Fruit fly (Drosophila melanogaster): Measurements from ENCODE around the gene Prp6.

Prp6 gene

DNA sequence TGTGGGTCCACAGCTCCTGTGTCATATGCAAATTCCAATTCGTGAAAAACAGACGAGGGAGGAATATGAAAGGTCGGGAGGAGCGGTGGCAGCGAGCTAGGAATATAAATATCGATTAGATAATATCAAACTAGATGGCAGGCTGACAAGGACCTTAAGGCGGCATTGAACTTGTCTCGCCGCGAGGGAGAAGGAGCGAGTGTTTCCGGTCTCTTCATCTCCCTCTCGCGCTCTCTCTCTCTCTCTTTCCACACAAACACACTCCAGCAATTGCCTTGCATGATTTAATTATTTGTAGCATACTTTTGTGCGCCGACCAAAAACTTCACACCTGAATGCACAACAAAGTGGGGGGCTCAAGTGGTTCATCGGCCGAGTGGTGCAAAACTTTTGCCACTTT lies 41.8 kb downstream of the Prp6 start (continued):
- TF ChIP-seq CG1832 (GFP tag; optimal IDR thresholded peaks at IDR 0.05) (peak; percentile 70), CG10147 (GFP tag; optimal IDR thresholded peaks at IDR 0.05) (no peak), corto (GFP tag; optimal IDR thresholded peaks at IDR 0.05) (no peak), z (GFP tag; IDR thresholded peaks at IDR 0.05) (0 out of 3 replicates have a peak, but pooled peaks have one; percentile 17), Fer3 (tag; optimal IDR thresholded peaks at IDR 0.05) (no peak), pita (GFP tag; optimal IDR thresholded peaks at IDR 0.05) (no peak), CG30020 (tag; optimal IDR thresholded peaks at IDR 0.05) (no peak), Oaz (GFP tag; IDR thresholded peaks at IDR 0.05) (no peak), otp (GFP tag; IDR thresholded peaks at IDR 0.05) (0 out of 3 replicates have a peak, but pooled peaks have one; percentile 24), fd102C (GFP tag; optimal IDR thresholded peaks at IDR 0.05) (no peak), en (GFP tag; optimal IDR thresholded peaks at IDR 0.05) (no peak), Eip74EF (GFP tag; optimal IDR thresholded peaks at IDR 0.05) (no peak), gsb-n (tag; optimal IDR thresholded peaks at IDR 0.05) (no peak), CTCF (GFP tag; optimal IDR thresholded peaks at IDR 0.05) (peak; percentile 15), pan (optimal IDR thresholded peaks at IDR 0.05) (no peak), pan (GFP tag; optimal IDR thresholded peaks at IDR 0.05 in 1 of 2, IDR thresholded peaks at IDR 0.05 in 1 of 2) (peak in 1 of 2 experiments; percentile 26), ab (GFP tag; optimal IDR thresholded peaks at IDR 0.05) (no peak), CG7271 (tag; optimal IDR thresholded peaks at IDR 0.05) (no peak), Atf-2 (GFP tag; optimal IDR thresholded peaks at IDR 0.05) (no peak), Sry-δ (GFP tag; optimal IDR thresholded peaks at IDR 0.05) (no peak), Hr78 (GFP tag; optimal IDR thresholded peaks at IDR 0.05) (no peak), CG16815 (GFP tag; optimal IDR thresholded peaks at IDR 0.05) (no peak), CG1603 (tag; optimal IDR thresholded peaks at IDR 0.05) (peak; percentile 19), Jarid2 (GFP tag; optimal IDR thresholded peaks at IDR 0.05) (peak; percentile 2), sens-2 (GFP tag; IDR thresholded peaks at IDR 0.05) (no peak), wek (GFP tag; optimal IDR thresholded peaks at IDR 0.05) (no peak), ci (GFP tag; IDR thresholded peaks at IDR 0.05) (0 out of 3 replicates have a peak, but pooled peaks have one; percentile 32), CG14441 (GFP tag; IDR thresholded peaks at IDR 0.05) (no peak), CG3281 (GFP tag; optimal IDR thresholded peaks at IDR 0.05) (no peak), danr (GFP tag; IDR thresholded peaks at IDR 0.05) (no peak), luna (GFP tag; optimal IDR thresholded peaks at IDR 0.05) (no peak), wor (GFP tag; IDR thresholded peaks at IDR 0.05) (no peak), Trl (optimal IDR thresholded peaks at IDR 0.05) (peak; percentile 43 to 55), Trl (GFP tag; optimal IDR thresholded peaks at IDR 0.05) (no peak), CG7987 (GFP tag; optimal IDR thresholded peaks at IDR 0.05) (no peak)

DNA sequence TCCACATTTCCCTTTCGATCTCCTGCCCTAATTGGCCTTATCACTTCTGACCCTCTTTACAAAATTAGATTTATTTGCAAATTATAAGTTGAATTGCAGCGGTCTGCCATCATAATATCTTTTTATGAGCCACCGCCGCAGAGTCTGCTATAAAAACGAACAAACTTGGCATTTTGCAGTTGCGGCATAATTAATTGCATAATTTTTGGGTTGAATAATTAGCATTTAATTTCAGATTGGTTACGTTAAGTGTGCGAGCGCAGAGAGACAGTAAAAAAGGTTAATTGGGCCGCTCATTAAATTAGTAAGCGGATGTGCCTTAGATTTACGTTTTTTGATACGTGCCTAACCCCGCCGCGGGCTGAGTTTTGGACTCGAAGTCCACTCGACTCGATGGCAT lies 44.0 kb downstream of the Prp6 start:
- TF ChIP-seq CG2199 (GFP tag; IDR thresholded peaks at IDR 0.05) (0 out of 3 replicates have a peak, but pooled peaks have one; percentile 20), sna (GFP tag; IDR thresholded peaks at IDR 0.05; ENCODE audit: partially characterized antibody) (no peak), cg (GFP tag; optimal IDR thresholded peaks at IDR 0.05) (no peak), Myb (GFP tag; optimal IDR thresholded peaks at IDR 0.05) (no peak), Rfx (GFP tag; IDR thresholded peaks at IDR 0.05) (peak; percentile 28), vvl (GFP tag; IDR thresholded peaks at IDR 0.05) (peak; percentile 90), Optix (GFP tag; IDR thresholded peaks at IDR 0.05) (no peak), CG2120 (GFP tag; optimal IDR thresholded peaks at IDR 0.05) (no peak), ro (GFP tag; IDR thresholded peaks at IDR 0.05) (no peak), sob (GFP tag; IDR thresholded peaks at IDR 0.05) (0 out of 2 replicates have a peak, but pooled peaks have one; percentile 24), ham (GFP tag; IDR thresholded peaks at IDR 0.05) (no peak), z (GFP tag; IDR thresholded peaks at IDR 0.05) (peak; percentile 47; the same call in 1 of the 3 replicates), run (tag; optimal IDR thresholded peaks at IDR 0.05) (no peak), Hr78 (GFP tag; optimal IDR thresholded peaks at IDR 0.05) (peak in 1 of 2 experiments; percentile 24), stwl (tag; optimal IDR thresholded peaks at IDR 0.05) (peak; percentile 9), shn (GFP tag; optimal IDR thresholded peaks at IDR 0.05) (no peak), Vsx1 (GFP tag; optimal IDR thresholded peaks at IDR 0.05) (peak; percentile 50), chinmo (GFP tag; IDR thresholded peaks at IDR 0.05; ENCODE audit: partially characterized antibody) (0 out of 4 replicates have a peak, but pooled peaks have one; percentile 72), CG9437 (GFP tag; optimal IDR thresholded peaks at IDR 0.05) (peak; percentile 86), CTCF (GFP tag; optimal IDR thresholded peaks at IDR 0.05) (peak; percentile 13)

Data from whole organism, embryonic.